Worm (Caenorhabditis elegans) whole organism, mixed stage, embryonic: ENCODE data around the gene tbc-6.

Source experiments
- elt-1 ChIP-seq: sonication (generic microtip); optimal IDR thresholded peaks from 2 replicates; lab custom pipeline; 2017; ENCODE audit warnings: missing genetic modification characterization, mild to moderate bottlenecking, missing compliant biosample characterization, antibody characterized with exemption, moderate library complexity, borderline replicate concordance; ENCODE audit not compliant: insufficient read depth
- elt-3 ChIP-seq: fragments of 150-350 bp; optimal IDR thresholded peaks from 2 replicates; lab custom pipeline; 2014; ENCODE audit warnings: missing biosample characterization, missing genetic modification characterization
- lsy-2 ChIP-seq: fragments of 150-350 bp; optimal IDR thresholded peaks from 2 replicates; lab custom pipeline; 2014; ENCODE audit warnings: missing biosample characterization, missing genetic modification characterization
- nhr-2 ChIP-seq: fragments of 150-350 bp; optimal IDR thresholded peaks from 2 replicates; lab custom pipeline; 2014; ENCODE audit warnings: missing biosample characterization, missing genetic modification characterization
- snpc-4 ChIP-seq: fragments of 150-350 bp; optimal IDR thresholded peaks from 2 replicates; lab custom pipeline; 2014; ENCODE audit warnings: missing biosample characterization, missing genetic modification characterization

- no peak for TF ChIP-seq lsy-2
- TF ChIP-seq snpc-4 (tag; lab: Kevin White, UChicago) = no peak
- TF ChIP-seq nhr-2 (tag; lab: Kevin White, UChicago) = no peak
- no peak for TF ChIP-seq elt-1 (tag; lab: Kevin White, UChicago)
- no peak for TF ChIP-seq elt-3 (tag; lab: Kevin White, UChicago)
Observed at ce11 chrII:6843211-6843610, 4.7 kb upstream of the tbc-6 start.
